Worm (Caenorhabditis elegans) whole organism, midembryonic: Measurements from ENCODE around the gene dlc-1.

Source experiments
- T22C8.4 ChIP-seq: fragments of 200-800 bp; sonication (Bioruptor generic); IDR thresholded peaks from 2 replicates; pipeline ENCODE4 v1.3.6; 2022; ENCODE audit warnings: missing genetic modification characterization, missing compliant biosample characterization
- cog-1 ChIP-seq: sonication (generic microtip); optimal IDR thresholded peaks from 2 replicates; lab custom pipeline; 2016; ENCODE audit warnings: missing genetic modification characterization, missing compliant biosample characterization
- flt-1 ChIP-seq: fragments of 200-800 bp; sonication (Bioruptor generic); IDR thresholded peaks from 2 replicates; pipeline ENCODE4 v1.3.6; 2022; ENCODE audit warnings: missing genetic modification characterization, missing compliant biosample characterization
- klf-2 ChIP-seq: fragments of 200-800 bp; sonication (Bioruptor generic); conservative IDR thresholded peaks from 2 replicates; pipeline ENCODE4 v1.3.6; 2022; ENCODE audit warnings: missing genetic modification reagents, missing genetic modification characterization, missing compliant biosample characterization
- ref-1 ChIP-seq: fragments of 200-800 bp; sonication (Bioruptor generic); conservative IDR thresholded peaks from 2 replicates; pipeline ENCODE4 v1.3.6; 2022; ENCODE audit warnings: missing genetic modification reagents, missing genetic modification characterization, missing compliant biosample characterization
- tab-1 ChIP-seq: fragments of 200-800 bp; sonication (Bioruptor generic); IDR thresholded peaks from 2 replicates; pipeline ENCODE4 v1.3.6; 2022; ENCODE audit warnings: missing genetic modification characterization, missing compliant biosample characterization
- ztf-23 ChIP-seq: fragments of 200-800 bp; sonication (Bioruptor generic); IDR thresholded peaks from 2 replicates; pipeline ENCODE4 v1.3.6; 2022; ENCODE audit warnings: missing genetic modification reagents, missing genetic modification characterization, missing compliant biosample characterization
- ztf-29 ChIP-seq: fragments of 200-800 bp; sonication (Bioruptor generic); IDR thresholded peaks from 2 replicates; pipeline ENCODE4 v1.3.6; 2022; ENCODE audit warnings: missing genetic modification reagents, missing genetic modification characterization, missing compliant biosample characterization

ce11 chrIII:6463679-6464078 lies at the start of gene dlc-1:
- TF ChIP-seq ztf-23 (GFP tag; lab: Robert Waterston, UW) = no peak
- TF ChIP-seq klf-2 = no peak
- TF ChIP-seq cog-1 (tag; lab: Kevin White, UChicago) = no peak
- TF ChIP-seq T22C8.4 = no peak
- TF ChIP-seq ref-1 (GFP tag; lab: Robert Waterston, UW) = no peak
- TF ChIP-seq tab-1 (GFP tag; lab: Robert Waterston, UW) = no peak
- TF ChIP-seq flt-1 = no peak
- no peak for TF ChIP-seq ztf-29 (GFP tag; lab: Robert Waterston, UW)
